Worm (Caenorhabditis elegans): Measurements from ENCODE around the gene C18B10.6.

Gene C18B10.6

DNA sequence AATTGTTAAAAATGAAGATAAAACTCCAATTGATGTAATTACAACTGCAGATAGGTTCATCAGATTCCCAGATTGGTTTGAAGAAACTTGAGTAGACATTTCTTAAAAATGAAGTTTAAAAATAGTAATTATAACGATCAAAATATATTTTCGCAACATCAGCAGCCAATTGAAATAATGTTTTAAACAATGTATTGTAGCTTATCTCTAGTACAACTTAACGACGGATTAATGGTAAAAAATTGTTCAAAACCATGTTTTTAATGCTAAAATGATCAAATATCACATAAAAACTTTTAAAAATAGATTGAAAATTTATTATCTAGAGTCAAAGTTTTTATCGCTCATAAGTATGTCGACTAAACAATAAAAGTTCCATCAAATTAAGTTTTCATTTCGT lies 14.3 kb upstream of the C18B10.6 start, which contains the start of gene srbc-11:
TSS of gene srbc-11 (minus strand) at position 101 of the 400 bp plus-strand sequence.
- TF ChIP-seq unc-62 (GFP tag; optimal IDR thresholded peaks at IDR 0.05) (no peak), mml-1 (tag; optimal IDR thresholded peaks at IDR 0.05) (no peak), R02D3.7 (tag; optimal IDR thresholded peaks at IDR 0.05) (no peak), elt-3 (tag; optimal IDR thresholded peaks at IDR 0.05) (no peak), nhr-43 (tag; optimal IDR thresholded peaks at IDR 0.05; ENCODE audit: poor library complexity, severe bottlenecking) (no peak), fos-1 (tag; optimal IDR thresholded peaks at IDR 0.05) (no peak), nhr-67 (tag; optimal IDR thresholded peaks at IDR 0.05) (no peak), fkh-10 (GFP tag; optimal IDR thresholded peaks at IDR 0.05) (no peak), lin-39 (tag; optimal IDR thresholded peaks at IDR 0.05) (no peak), pha-4 (tag; optimal IDR thresholded peaks at IDR 0.05) (no peak), ceh-9 (tag; optimal IDR thresholded peaks at IDR 0.05) (no peak), elt-1 (tag; optimal IDR thresholded peaks at IDR 0.05) (no peak)

- no peak for TF ChIP-seq nhr-11 (tag; optimal IDR thresholded peaks at IDR 0.05)
- no peak for TF ChIP-seq fkh-2 (tag; optimal IDR thresholded peaks at IDR 0.05)
- TF ChIP-seq fos-1 (tag; optimal IDR thresholded peaks at IDR 0.05) = no peak
- no peak for TF ChIP-seq elt-2 (tag; optimal IDR thresholded peaks at IDR 0.05)
- no peak for TF ChIP-seq nhr-25 (tag; optimal IDR thresholded peaks at IDR 0.05)
- no peak for TF ChIP-seq elt-3 (tag; optimal IDR thresholded peaks at IDR 0.05)
- TF ChIP-seq skn-1 (tag; optimal IDR thresholded peaks at IDR 0.05) = no peak
Observed at ce11 chrV:7492924-7493323, 12.1 kb upstream of the C18B10.6 start, which contains the start of gene srbc-10. Gene srbc-10, minus strand, starts transcription at chrV:7493024.

DNA sequence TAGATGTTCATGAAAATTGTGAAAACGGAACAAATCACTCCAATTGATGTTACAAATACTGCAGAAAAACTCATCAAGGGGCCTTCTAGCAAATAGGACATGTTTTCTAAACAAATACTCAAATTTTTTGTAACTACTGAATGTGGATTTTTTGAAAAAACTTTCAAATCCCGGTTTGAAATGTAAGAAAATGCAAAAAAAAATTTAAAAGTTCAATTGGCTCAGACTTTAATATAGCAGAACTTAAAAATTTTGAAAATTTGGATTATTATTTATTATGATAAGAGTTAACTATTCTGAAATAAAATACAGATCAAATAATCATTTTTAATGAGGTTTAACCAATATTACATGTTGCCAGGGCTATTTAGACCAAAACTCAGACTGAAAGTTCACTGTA lies 9.5 kb upstream of the C18B10.6 start, which contains the start of gene srbc-9:
TSS of gene srbc-9 (minus strand) at position 101 of the 400 bp plus-strand sequence.
- TF ChIP-seq nhr-11 (tag; optimal IDR thresholded peaks at IDR 0.05) (no peak), daf-12 (tag; optimal IDR thresholded peaks at IDR 0.05) (no peak), elt-3 (tag; optimal IDR thresholded peaks at IDR 0.05) (no peak), nhr-76 (tag; optimal IDR thresholded peaks at IDR 0.05) (no peak), ztf-11 (tag; optimal IDR thresholded peaks at IDR 0.05) (no peak), aly-2 (tag; optimal IDR thresholded peaks at IDR 0.05) (no peak), elt-1 (tag; optimal IDR thresholded peaks at IDR 0.05) (no peak), fkh-2 (tag; optimal IDR thresholded peaks at IDR 0.05) (no peak), hmg-11 (tag; optimal IDR thresholded peaks at IDR 0.05) (no peak), mdl-1 (tag; optimal IDR thresholded peaks at IDR 0.05) (no peak), ceh-28 (tag; optimal IDR thresholded peaks at IDR 0.05) (no peak), nhr-67 (tag; optimal IDR thresholded peaks at IDR 0.05) (no peak), nhr-23 (tag; optimal IDR thresholded peaks at IDR 0.05) (no peak), ztf-4 (tag; optimal IDR thresholded peaks at IDR 0.05) (no peak), eor-1 (tag; optimal IDR thresholded peaks at IDR 0.05) (no peak), sea-2 (GFP tag; optimal IDR thresholded peaks at IDR 0.05) (no peak)

DNA sequence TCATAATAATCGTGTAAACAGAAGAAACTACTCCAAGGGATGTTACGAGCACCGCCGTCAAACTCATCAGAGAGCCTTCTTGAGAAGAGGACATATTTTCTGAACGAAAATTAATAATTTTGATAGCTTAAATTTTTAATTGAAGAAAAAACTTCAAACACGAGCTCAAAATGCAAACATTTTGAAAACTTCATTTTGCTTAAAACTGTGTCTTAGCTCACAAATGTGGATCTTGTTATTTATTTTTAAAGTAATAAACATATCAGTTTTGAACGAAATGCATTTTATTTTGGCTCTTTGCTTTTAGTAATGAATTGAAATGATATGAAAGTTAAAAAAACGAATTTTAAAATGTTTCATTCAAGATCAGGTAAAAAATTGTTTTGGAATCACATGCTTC lies 6.7 kb upstream of the C18B10.6 start, which contains the start of gene srbc-7:
TSS of gene srbc-7 (minus strand) at position 101 of the 400 bp plus-strand sequence.
- TF ChIP-seq nhr-12 (tag; optimal IDR thresholded peaks at IDR 0.05) (no peak), mdl-1 (tag; optimal IDR thresholded peaks at IDR 0.05) (no peak), nhr-25 (tag; optimal IDR thresholded peaks at IDR 0.05) (no peak), aly-2 (tag; optimal IDR thresholded peaks at IDR 0.05) (no peak), fkh-2 (tag; optimal IDR thresholded peaks at IDR 0.05) (no peak), nhr-11 (tag; optimal IDR thresholded peaks at IDR 0.05) (no peak), nfya-1 (tag; optimal IDR thresholded peaks at IDR 0.05; ENCODE audit: insufficient read depth) (no peak), snpc-4 (tag; optimal IDR thresholded peaks at IDR 0.05) (no peak)

DNA sequence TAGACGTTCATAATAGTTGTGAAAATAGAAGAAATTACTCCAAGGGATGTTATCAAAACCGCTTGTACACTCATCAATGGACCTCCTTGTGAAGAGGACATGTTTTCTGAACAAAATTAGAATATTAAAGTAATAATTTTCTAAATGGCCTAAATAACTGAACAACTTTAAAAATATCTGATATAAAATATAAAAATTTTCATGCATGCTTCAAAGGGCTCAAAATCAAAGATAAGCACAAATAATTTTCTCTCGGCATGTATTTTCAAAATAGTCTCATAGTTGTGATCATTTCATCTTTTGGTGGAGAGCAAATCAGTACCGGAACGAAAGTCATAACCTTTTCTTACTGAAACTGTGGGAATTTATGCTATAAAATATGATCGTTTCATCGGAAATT lies 4.2 kb upstream of the C18B10.6 start, which contains the start of gene srbc-8:
TSS of gene srbc-8 (minus strand) at position 101 of the 400 bp plus-strand sequence.
- TF ChIP-seq pqm-1 (tag; optimal IDR thresholded peaks at IDR 0.05) (no peak), egl-27 (tag; optimal IDR thresholded peaks at IDR 0.05) (no peak), nhr-76 (tag; optimal IDR thresholded peaks at IDR 0.05) (no peak), tbx-2 (tag; optimal IDR thresholded peaks at IDR 0.05) (no peak)
